Fruit fly (Drosophila melanogaster): ENCODE measurements around the gene Arp5.
A peak's percentile ranks its signal among the peaks of the same experiment; 100 is the strongest.

Gene Arp5

DNA sequence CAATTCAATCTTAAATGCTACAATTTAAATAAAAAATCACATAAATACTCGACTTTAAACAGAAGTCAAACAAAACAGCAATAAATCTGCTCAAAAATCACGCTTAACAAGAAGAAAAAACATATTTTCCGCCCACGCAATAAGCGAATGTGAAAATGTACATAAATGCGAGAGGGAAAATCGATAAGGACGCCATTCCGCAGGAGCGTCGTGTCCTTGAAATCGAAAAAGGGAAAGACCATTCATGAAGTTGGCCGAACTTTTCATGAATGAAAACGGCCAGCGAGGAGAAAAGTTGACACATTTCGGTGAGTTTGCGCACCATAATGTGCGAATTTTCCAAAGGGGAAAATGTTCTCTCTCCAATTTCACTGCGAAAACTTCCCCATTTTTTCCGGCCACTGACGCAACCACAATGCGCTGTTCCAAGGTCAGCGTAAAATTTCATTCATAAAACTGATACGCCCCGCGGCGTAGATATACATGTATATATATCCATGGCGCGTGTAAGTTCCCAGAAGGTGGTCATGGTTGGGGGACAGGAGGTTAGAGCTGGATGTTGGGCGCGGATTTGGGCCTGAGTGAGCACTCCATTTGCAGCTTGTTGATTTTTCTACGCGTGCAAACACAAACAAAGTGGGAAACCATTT, 25.0 kb upstream of the Arp5 start (continued):
- TF ChIP-seq nerfin-1 (tag; optimal IDR thresholded peaks at IDR 0.05) (peak; percentile 28), Med (GFP tag) (peak; percentile 62), Ets65A (GFP tag) (peak; percentile 86), CG6689 (GFP tag; IDR thresholded peaks at IDR 0.05) (no peak), ftz-f1 (GFP tag; optimal IDR thresholded peaks at IDR 0.05) (peak; percentile 68), Bgb (GFP tag; IDR thresholded peaks at IDR 0.05; ENCODE audit: partially characterized antibody) (0 out of 2 replicates have a peak, but pooled peaks have one; percentile 19), CG13894 (tag; optimal IDR thresholded peaks at IDR 0.05) (peak; percentile 55), Xbp1 (GFP tag; optimal IDR thresholded peaks at IDR 0.05) (no peak), CG18599 (GFP tag; optimal IDR thresholded peaks at IDR 0.05) (peak; percentile 42), ewg (GFP tag; optimal IDR thresholded peaks at IDR 0.05) (peak; percentile 94)

DNA sequence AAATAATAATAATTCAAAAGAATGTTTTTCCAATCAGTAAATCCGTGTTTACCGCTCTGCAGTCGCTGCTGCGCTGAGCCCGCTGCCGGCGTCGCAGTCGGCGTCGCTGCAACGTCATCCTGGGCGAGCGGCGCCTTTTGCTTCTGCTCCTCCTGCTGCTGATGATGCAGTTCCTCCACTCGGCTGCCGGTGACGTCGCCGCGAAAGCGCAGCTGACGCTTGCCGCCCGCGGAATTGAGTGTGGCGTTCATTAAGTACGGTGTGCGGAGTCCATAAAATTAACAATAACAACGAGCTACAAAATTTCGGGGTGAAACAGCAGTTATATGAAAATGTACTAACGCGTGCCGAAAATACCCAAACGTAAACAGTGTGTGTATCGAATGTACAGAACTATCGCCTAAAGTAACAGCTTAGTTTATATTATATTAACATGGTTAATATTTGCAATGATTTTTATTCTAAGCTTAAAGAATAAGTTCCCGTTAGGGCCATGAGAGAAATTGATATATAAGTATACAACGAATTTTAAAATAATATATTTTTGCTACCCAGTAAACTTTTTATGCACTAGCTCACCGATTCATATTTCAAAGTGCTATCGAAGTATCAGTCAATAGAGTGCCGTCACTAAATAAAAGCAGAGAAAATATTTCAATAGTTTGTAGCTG, 21.1 kb upstream of the Arp5 start, which contains the start of the genes CG7218 and Cbp20:
Gene CG7218 (minus strand): TSS at position 346 of the 671 bp plus-strand sequence.
Gene Cbp20 (plus strand): TSS at position 610 of the 671 bp plus-strand sequence.
- TF ChIP-seq salm (tag; optimal IDR thresholded peaks at IDR 0.05) (no peak), CG10267 (tag; optimal IDR thresholded peaks at IDR 0.05) (peak; percentile 79), CG5953 (GFP tag; IDR thresholded peaks at IDR 0.05) (0 out of 2 replicates have a peak, but pooled peaks have one; percentile 23), CG31388 (GFP tag; optimal IDR thresholded peaks at IDR 0.05) (peak; percentile 29), dysf (GFP tag; IDR thresholded peaks at IDR 0.05) (peak; percentile 76), CG17829 (tag; optimal IDR thresholded peaks at IDR 0.05) (peak; percentile 75), Doc2 (GFP tag; IDR thresholded peaks at IDR 0.05) (no peak), sug (tag; optimal IDR thresholded peaks at IDR 0.05) (peak; percentile 76), CG8944 (GFP tag; optimal IDR thresholded peaks at IDR 0.05) (peak; percentile 50), amos (GFP tag; IDR thresholded peaks at IDR 0.05; ENCODE audit: partially characterized antibody) (peak; percentile 81), gfzf (GFP tag; optimal IDR thresholded peaks at IDR 0.05) (peak; percentile 73), dimm (GFP tag; IDR thresholded peaks at IDR 0.05) (peak; percentile 55; the same call in 1 of the 2 replicates), CG17612 (GFP tag; IDR thresholded peaks at IDR 0.05) (peak; percentile 52; the same call in 1 of the 2 replicates), unpg (GFP tag; optimal IDR thresholded peaks at IDR 0.05) (peak; percentile 61), wor (GFP tag; IDR thresholded peaks at IDR 0.05) (no peak), CG2199 (GFP tag; IDR thresholded peaks at IDR 0.05) (no peak), br (optimal IDR thresholded peaks at IDR 0.05) (no peak), CG13123 (GFP tag; optimal IDR thresholded peaks at IDR 0.05) (peak; percentile 65), Atf3 (GFP tag; optimal IDR thresholded peaks at IDR 0.05) (peak; percentile 51), CG34376 (GFP tag; optimal IDR thresholded peaks at IDR 0.05) (peak; percentile 67), otp (GFP tag; IDR thresholded peaks at IDR 0.05) (peak; percentile 12; the same call in 1 of the 3 replicates), stc (GFP tag; IDR thresholded peaks at IDR 0.05) (no peak), hth (optimal IDR thresholded peaks at IDR 0.05) (no peak), Trl (optimal IDR thresholded peaks at IDR 0.05) (no peak), Trl (GFP tag; optimal IDR thresholded peaks at IDR 0.05) (peak; percentile 58), zfh1 (GFP tag; IDR thresholded peaks at IDR 0.05) (peak; percentile 74), fd96Cb (tag; optimal IDR thresholded peaks at IDR 0.05) (peak; percentile 19), disco-r (GFP tag; optimal IDR thresholded peaks at IDR 0.05) (no peak), CG7987 (GFP tag; optimal IDR thresholded peaks at IDR 0.05) (peak; percentile 54), CG11695 (GFP tag; IDR thresholded peaks at IDR 0.05) (0 out of 3 replicates have a peak, but pooled peaks have one; percentile 8), unc-4 (GFP tag; IDR thresholded peaks at IDR 0.05; ENCODE audit: partially characterized antibody) (peak; percentile 90), CG10654 (GFP tag; optimal IDR thresholded peaks at IDR 0.05) (peak; percentile 50), Lhr (GFP tag; optimal IDR thresholded peaks at IDR 0.05) (no peak), CG14965 (GFP tag; optimal IDR thresholded peaks at IDR 0.05; ENCODE audit: borderline replicate concordance) (no peak), z (GFP tag; IDR thresholded peaks at IDR 0.05) (no peak), ewg (GFP tag; optimal IDR thresholded peaks at IDR 0.05) (no peak), scrt (GFP tag; optimal IDR thresholded peaks at IDR 0.05) (peak; percentile 20), Dp (GFP tag; optimal IDR thresholded peaks at IDR 0.05) (peak; percentile 24), lov (optimal IDR thresholded peaks at IDR 0.05) (no peak), lov (GFP tag; IDR thresholded peaks at IDR 0.05) (no peak)
